Worm (Caenorhabditis elegans) whole organism, young adult: ENCODE results near the gene glb-5.

Experiments
- B0261.1 ChIP-seq: sonication (generic microtip); optimal IDR thresholded peaks from 2 replicates; lab custom pipeline; 2016; ENCODE audit warnings: mild to moderate bottlenecking, missing genetic modification characterization, moderate library complexity, missing compliant biosample characterization
- F10E7.11 ChIP-seq: sonication (generic microtip); optimal IDR thresholded peaks from 2 replicates; lab custom pipeline; 2017; ENCODE audit warnings: mild to moderate bottlenecking, missing genetic modification characterization, moderate library complexity, missing compliant biosample characterization
- F49E8.2 ChIP-seq: sonication (generic microtip); optimal IDR thresholded peaks from 3 replicates; lab custom pipeline; 2017; ENCODE audit warnings: missing genetic modification characterization, mild to moderate bottlenecking, missing compliant biosample characterization, antibody characterized with exemption, moderate library complexity; ENCODE audit not compliant: insufficient read depth
- F55B11.4 ChIP-seq: sonication (generic microtip); optimal IDR thresholded peaks from 2 replicates; lab custom pipeline; 2016; ENCODE audit warnings: missing compliant biosample characterization, missing genetic modification characterization, borderline replicate concordance; ENCODE audit not compliant: insufficient read depth
- K11D2.4 ChIP-seq: fragments of 200-800 bp; sonication (Bioruptor generic); IDR thresholded peaks from 2 replicates; pipeline ENCODE4 v1.3.6; 2022; ENCODE audit warnings: missing genetic modification reagents, missing genetic modification characterization, missing compliant biosample characterization
- T07F8.4 ChIP-seq: sonication (generic microtip); optimal IDR thresholded peaks from 2 replicates; lab custom pipeline; 2016; ENCODE audit warnings: mild to moderate bottlenecking, missing genetic modification characterization, moderate library complexity, missing compliant biosample characterization
- Y53G8AR.9 ChIP-seq: fragments of 200-800 bp; sonication (Bioruptor generic); conservative IDR thresholded peaks from 2 replicates; pipeline ENCODE4 v1.3.6; 2022; ENCODE audit warnings: missing genetic modification reagents, missing genetic modification characterization, missing compliant biosample characterization
- Y95B8A.8 ChIP-seq: fragments of 200-800 bp; sonication (Bioruptor generic); IDR thresholded peaks from 2 replicates; pipeline ENCODE4 v1.3.6; 2022; ENCODE audit warnings: missing genetic modification reagents, missing genetic modification characterization, missing compliant biosample characterization
- ceh-58 ChIP-seq: fragments of 200-800 bp; sonication (Bioruptor generic); IDR thresholded peaks from 2 replicates; pipeline ENCODE4 v1.3.6; 2022; ENCODE audit warnings: missing genetic modification characterization, missing compliant biosample characterization
- chd-7 ChIP-seq: sonication (generic microtip); optimal IDR thresholded peaks from 2 replicates; lab custom pipeline; 2016; ENCODE audit warnings: mild to moderate bottlenecking, missing genetic modification characterization, moderate library complexity, missing compliant biosample characterization
- egl-44 ChIP-seq: fragments of 200-800 bp; sonication (Bioruptor generic); IDR thresholded peaks from 2 replicates; pipeline ENCODE4 v1.3.6; 2022; ENCODE audit warnings: missing genetic modification reagents, missing genetic modification characterization, missing compliant biosample characterization
- egrh-3 ChIP-seq: fragments of 200-800 bp; sonication (Bioruptor generic); IDR thresholded peaks from 2 replicates; pipeline ENCODE4 v1.3.6; 2022; ENCODE audit warnings: missing genetic modification reagents, missing genetic modification characterization, missing compliant biosample characterization
- ekl-4 ChIP-seq: fragments of 200-800 bp; sonication (Bioruptor generic); IDR thresholded peaks from 2 replicates; pipeline ENCODE4 v1.3.6; 2022; ENCODE audit warnings: missing genetic modification reagents, missing genetic modification characterization, missing compliant biosample characterization
- fkh-3 ChIP-seq: sonication (generic microtip); optimal IDR thresholded peaks from 2 replicates; lab custom pipeline; 2016; ENCODE audit warnings: mild to moderate bottlenecking, missing genetic modification characterization, missing compliant biosample characterization
- gei-17 ChIP-seq: fragments of 200-800 bp; sonication (Bioruptor generic); optimal IDR thresholded peaks from 2 replicates; lab custom pipeline; 2018; ENCODE audit warnings: mild to moderate bottlenecking, missing genetic modification characterization, missing compliant biosample characterization
- hlh-12 ChIP-seq: sonication (generic microtip); optimal IDR thresholded peaks from 2 replicates; lab custom pipeline; 2016; ENCODE audit warnings: missing genetic modification characterization, missing compliant biosample characterization
- hmg-1.2 ChIP-seq: fragments of 200-800 bp; sonication (Bioruptor generic); IDR thresholded peaks from 2 replicates; pipeline ENCODE4 v1.3.6; 2022; ENCODE audit warnings: missing genetic modification reagents, missing genetic modification characterization, missing compliant biosample characterization
- hmg-20 ChIP-seq: fragments of 200-800 bp; sonication (Bioruptor generic); IDR thresholded peaks from 2 replicates; pipeline ENCODE4 v1.3.6; 2022; ENCODE audit warnings: missing genetic modification reagents, missing genetic modification characterization, missing compliant biosample characterization
- lin-26 ChIP-seq: fragments of 200-800 bp; sonication (Bioruptor generic); IDR thresholded peaks from 2 replicates; pipeline ENCODE4 v1.3.6; 2022; ENCODE audit warnings: missing genetic modification reagents, missing genetic modification characterization, missing compliant biosample characterization
- lsl-1 ChIP-seq: fragments of 200-800 bp; sonication (Bioruptor generic); optimal IDR thresholded peaks from 2 replicates; lab custom pipeline; 2018; ENCODE audit warnings: mild to moderate bottlenecking, missing genetic modification characterization, moderate library complexity, missing compliant biosample characterization
- madf-10 ChIP-seq: sonication (generic microtip); optimal IDR thresholded peaks from 2 replicates; lab custom pipeline; 2016; ENCODE audit warnings: mild to moderate bottlenecking, missing genetic modification characterization, missing compliant biosample characterization
- madf-3 ChIP-seq: fragments of 200-800 bp; sonication (Bioruptor generic); IDR thresholded peaks from 2 replicates; pipeline ENCODE4 v1.3.6; 2022; ENCODE audit warnings: missing genetic modification reagents, missing genetic modification characterization, missing compliant biosample characterization
- madf-6 ChIP-seq: fragments of 200-800 bp; sonication (Bioruptor generic); IDR thresholded peaks from 2 replicates; pipeline ENCODE4 v1.3.6; 2022; ENCODE audit warnings: missing genetic modification reagents, missing genetic modification characterization, missing compliant biosample characterization
- mxl-1 ChIP-seq: sonication (generic microtip); optimal IDR thresholded peaks from 2 replicates; lab custom pipeline; 2016; ENCODE audit warnings: missing genetic modification characterization, missing compliant biosample characterization
- nfya-2 ChIP-seq: fragments of 200-800 bp; sonication (Bioruptor generic); IDR thresholded peaks from 2 replicates; pipeline ENCODE4 v1.3.6; 2022; ENCODE audit warnings: missing genetic modification reagents, missing genetic modification characterization, missing compliant biosample characterization
- nhr-179 ChIP-seq: sonication (generic microtip); optimal IDR thresholded peaks from 2 replicates; lab custom pipeline; 2016; ENCODE audit warnings: mild to moderate bottlenecking, missing genetic modification characterization, missing compliant biosample characterization
- nhr-27 ChIP-seq: fragments of 200-800 bp; sonication (Bioruptor generic); optimal IDR thresholded peaks from 2 replicates; lab custom pipeline; 2018; ENCODE audit warnings: mild to moderate bottlenecking, missing genetic modification characterization, moderate library complexity, missing compliant biosample characterization
- pbrm-1 ChIP-seq: fragments of 200-800 bp; sonication (Bioruptor generic); IDR thresholded peaks from 2 replicates; pipeline ENCODE4 v1.3.6; 2022; ENCODE audit warnings: missing genetic modification reagents, missing genetic modification characterization, missing compliant biosample characterization
- rcor-1 ChIP-seq: fragments of 200-800 bp; sonication (Bioruptor generic); IDR thresholded peaks from 2 replicates; pipeline ENCODE4 v1.3.6; 2022; ENCODE audit warnings: missing genetic modification reagents, missing genetic modification characterization, missing compliant biosample characterization
- repo-1 ChIP-seq: sonication (generic microtip); optimal IDR thresholded peaks from 2 replicates; lab custom pipeline; 2017; ENCODE audit warnings: mild to moderate bottlenecking, missing genetic modification characterization, missing compliant biosample characterization
- snpc-1.3 ChIP-seq: sonication (generic microtip); optimal IDR thresholded peaks from 2 replicates; lab custom pipeline; 2017; ENCODE audit warnings: missing genetic modification characterization, mild to moderate bottlenecking, missing compliant biosample characterization, antibody characterized with exemption, moderate library complexity, missing genotype, missing genetic modification reagents; ENCODE audit not compliant: insufficient read depth
- snpc-4 ChIP-seq, 5 experiments: fragments of 150-350 bp in 1 of 5; sonication (generic microtip) in 4 of 5; optimal IDR thresholded peaks; 2 replicates each; lab custom pipeline; 2014 to 2018; ENCODE audit warnings: missing genetic modification characterization in 5 of 5, missing biosample characterization in 3 of 5, antibody characterized with exemption in 2 of 5, mild to moderate bottlenecking in 2 of 5, missing compliant biosample characterization in 2 of 5, missing genotype in 2 of 5, moderate library complexity in 2 of 5, missing genetic modification reagents in 1 of 5
- sptf-2 ChIP-seq: fragments of 200-800 bp; sonication (Bioruptor generic); optimal IDR thresholded peaks from 2 replicates; lab custom pipeline; 2018; ENCODE audit warnings: mild to moderate bottlenecking, missing genetic modification characterization, missing compliant biosample characterization
- zim-3 ChIP-seq: sonication (generic microtip); optimal IDR thresholded peaks from 2 replicates; lab custom pipeline; 2017; ENCODE audit warnings: mild to moderate bottlenecking, missing genetic modification characterization, moderate library complexity, missing compliant biosample characterization
- ztf-25 ChIP-seq: fragments of 200-800 bp; sonication (Bioruptor generic); IDR thresholded peaks from 2 replicates; pipeline ENCODE4 v1.3.6; 2022; ENCODE audit warnings: missing genetic modification reagents, missing genetic modification characterization, missing compliant biosample characterization

The glb-5 gene

ce11 chrV:5536240-5536811 lies 22.4 kb upstream of the glb-5 start, which contains the start of the genes cox-16 and syp-2 (continued):
- TF ChIP-seq hmg-1.2 (GFP tag; lab: Robert Waterston, UW): peak; percentile 25; the same call in 1 of the 2 replicates
- peak; percentile 98 for TF ChIP-seq lsl-1 (GFP tag; lab: Kevin White, UChicago)
- peak; percentile 67 for TF ChIP-seq F49E8.2
- no peak for TF ChIP-seq ztf-25 (GFP tag; lab: Robert Waterston, UW)
- peak; percentile 32; the same call in 1 of the 2 replicates for TF ChIP-seq pbrm-1 (GFP tag; lab: Robert Waterston, UW)
- TF ChIP-seq repo-1 (tag; lab: Kevin White, UChicago): no peak
- no peak for TF ChIP-seq madf-3
- peak; percentile 31; the same call in 1 of the 2 replicates for TF ChIP-seq rcor-1
- TF ChIP-seq snpc-1.3 (tag; lab: Kevin White, UChicago): peak; percentile 31
- no peak for TF ChIP-seq madf-10 (tag; lab: Kevin White, UChicago)
- no peak for TF ChIP-seq sptf-2 (GFP tag; lab: Kevin White, UChicago)
- TF ChIP-seq F55B11.4 (tag; lab: Kevin White, UChicago): no peak
- no peak for TF ChIP-seq ceh-58 (GFP tag; lab: Robert Waterston, UW)
- no peak for TF ChIP-seq snpc-4 (GFP tag; optimal IDR thresholded peaks at IDR 0.05; lab: Kevin White, UChicago)
- TF ChIP-seq snpc-4 (tag; optimal IDR thresholded peaks at IDR 0.05; lab: Kevin White, UChicago): peak in 1 of 4 experiments; percentile 32

DNA sequence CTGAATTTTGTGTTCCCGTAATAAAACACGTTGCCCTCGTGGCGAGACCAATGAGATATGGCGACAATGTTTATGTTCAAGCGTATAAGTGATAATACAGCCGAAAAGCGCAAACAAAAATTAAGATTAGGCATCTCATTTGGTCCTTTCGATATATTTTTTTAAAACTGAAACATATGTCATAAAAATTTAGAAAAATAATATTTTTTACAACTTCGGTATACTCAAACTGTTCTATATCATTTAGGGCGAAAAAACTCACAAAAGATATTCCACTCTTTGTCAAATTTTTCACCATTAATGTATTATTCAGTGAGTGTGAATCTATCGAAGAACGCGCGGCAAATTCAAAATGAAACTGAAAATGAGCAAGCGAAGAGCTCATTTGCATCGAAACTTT lies 20.2 kb upstream of the glb-5 start, which contains the start of gene cft-1:
Gene cft-1 (plus strand): TSS at position 301 of the 400 bp plus-strand sequence.
- TF ChIP-seq T07F8.4 (no peak), nhr-27 (tag; lab: Kevin White, UChicago) (no peak), F10E7.11 (tag; lab: Kevin White, UChicago) (no peak), ekl-4 (no peak), fkh-3 (tag; lab: Kevin White, UChicago) (no peak), nfya-2 (no peak), madf-6 (GFP tag; lab: Robert Waterston, UW) (no peak), gei-17 (GFP tag; lab: Kevin White, UChicago) (no peak), nhr-179 (no peak), Y95B8A.8 (GFP tag; lab: Robert Waterston, UW) (no peak), Y53G8AR.9 (GFP tag; lab: Robert Waterston, UW) (no peak), K11D2.4 (GFP tag; lab: Robert Waterston, UW) (no peak), chd-7 (no peak), egl-44 (GFP tag; lab: Robert Waterston, UW) (no peak), hlh-12 (tag; lab: Kevin White, UChicago) (no peak), hmg-20 (GFP tag; lab: Robert Waterston, UW) (no peak)

DNA sequence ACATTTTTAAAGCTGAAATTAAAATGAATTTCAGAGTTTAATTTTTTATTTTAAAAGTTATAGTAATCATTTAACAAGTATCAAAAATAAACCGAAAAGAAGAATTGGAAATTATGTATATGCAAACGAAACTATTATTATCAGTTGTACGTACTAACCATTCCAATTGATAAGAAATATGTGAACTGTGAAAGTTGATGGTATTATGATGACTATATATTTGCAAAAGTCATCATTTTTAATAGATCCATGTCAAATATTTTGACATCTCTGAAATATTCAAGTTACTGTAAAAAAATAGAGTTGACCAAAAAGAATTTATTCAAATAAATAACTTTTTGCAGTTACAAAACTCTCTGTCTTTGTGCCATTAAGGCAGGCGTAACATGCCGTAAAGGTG lies 10.6 kb upstream of the glb-5 start, which contains the start of gene ugt-48:
Gene ugt-48 (minus strand): TSS at position 12 of the 400 bp plus-strand sequence.
- TF ChIP-seq B0261.1 (tag; lab: Kevin White, UChicago) (no peak), madf-3 (no peak), zim-3 (tag; lab: Kevin White, UChicago) (no peak), egrh-3 (no peak), mxl-1 (tag; lab: Kevin White, UChicago) (no peak), chd-7 (no peak), lin-26 (GFP tag; lab: Robert Waterston, UW) (no peak), madf-10 (tag; lab: Kevin White, UChicago) (no peak), gei-17 (GFP tag; lab: Kevin White, UChicago) (no peak)
